Worm (Caenorhabditis elegans): ENCODE data around the gene F28F8.9.

- TF ChIP-seq egl-27 (tag; optimal IDR thresholded peaks at IDR 0.05), result no peak
- no peak for TF ChIP-seq snpc-4 (tag; optimal IDR thresholded peaks at IDR 0.05)
- TF ChIP-seq nhr-11 (tag; optimal IDR thresholded peaks at IDR 0.05), result no peak
- TF ChIP-seq lin-14 (GFP tag; optimal IDR thresholded peaks at IDR 0.05), result no peak
- no peak for TF ChIP-seq nhr-90 (tag; optimal IDR thresholded peaks at IDR 0.05; ENCODE audit: poor library complexity)
Observed at ce11 chrV:15614534-15614933, 36.1 kb upstream of the F28F8.9 start.
